Worm (Caenorhabditis elegans): ENCODE measurements around the gene W03G11.2.
A peak's percentile ranks its signal among the peaks of the same experiment; 100 is the strongest.

Gene W03G11.2

ce11 chrX:12108517-12109216, at the start of gene W03G11.2, which contains the start of gene lgc-13:
W03G11.2 (minus strand) TSS chrX:12108617.
lgc-13 (plus strand) TSS chrX:12109166.
- no peak for TF ChIP-seq nhr-179 (tag; optimal IDR thresholded peaks at IDR 0.05)

- TF ChIP-seq nhr-80 (tag; optimal IDR thresholded peaks at IDR 0.05): peak; percentile 9
- no peak for TF ChIP-seq ceh-27 (GFP tag; optimal IDR thresholded peaks at IDR 0.05)
Observed at ce11 chrX:12154055-12154898, 45.9 kb upstream of the W03G11.2 start, which contains the start of gene mfsd-11. mfsd-11 (minus strand) TSS chrX:12154105.

- TF ChIP-seq nhr-27 (tag; optimal IDR thresholded peaks at IDR 0.05) (no peak), atf-7 (tag; optimal IDR thresholded peaks at IDR 0.05) (no peak), T07F8.4 (tag; optimal IDR thresholded peaks at IDR 0.05) (no peak), F57C9.4 (tag; optimal IDR thresholded peaks at IDR 0.05) (no peak), ceh-58 (GFP tag; IDR thresholded peaks at IDR 0.05) (no peak), ZK185.1 (tag; optimal IDR thresholded peaks at IDR 0.05; ENCODE audit: poor library complexity, severe bottlenecking) (no peak), somi-1 (GFP tag; optimal IDR thresholded peaks at IDR 0.05) (no peak), madf-8 (GFP tag; conservative IDR thresholded peaks at IDR 0.05) (no peak), attf-3 (GFP tag; conservative IDR thresholded peaks at IDR 0.05) (no peak), aptf-3 (GFP tag; IDR thresholded peaks at IDR 0.05) (no peak), lin-35 (GFP tag; optimal IDR thresholded peaks at IDR 0.05) (no peak), attf-6 (GFP tag; IDR thresholded peaks at IDR 0.05) (no peak), ceh-27 (GFP tag; optimal IDR thresholded peaks at IDR 0.05) (no peak), nhr-120 (GFP tag; IDR thresholded peaks at IDR 0.05) (no peak), bed-1 (GFP tag; IDR thresholded peaks at IDR 0.05) (no peak)
Observed at ce11 chrX:12149638-12150137, 41.3 kb upstream of the W03G11.2 start, which contains the start of gene znf-474. znf-474 (plus strand) TSS chrX:12149924.

- peak; percentile 63 for TF ChIP-seq nhr-80 (tag; optimal IDR thresholded peaks at IDR 0.05)
- TF ChIP-seq F57C9.4 (tag; optimal IDR thresholded peaks at IDR 0.05): no peak
- TF ChIP-seq lin-40 (tag; optimal IDR thresholded peaks at IDR 0.05): no peak
- TF ChIP-seq bed-2 (GFP tag; IDR thresholded peaks at IDR 0.05): no peak
Observed at ce11 chrX:12146453-12147085, 38.2 kb upstream of the W03G11.2 start, which contains the start of gene pycr-1. pycr-1 (plus strand) TSS chrX:12146832.

ce11 chrX:12145919-12146318, 37.5 kb upstream of the W03G11.2 start:
- no peak for TF ChIP-seq madf-8 (GFP tag; conservative IDR thresholded peaks at IDR 0.05)
- TF ChIP-seq lin-35 (GFP tag; optimal IDR thresholded peaks at IDR 0.05): no peak
- TF ChIP-seq hrde-1 (tag; optimal IDR thresholded peaks at IDR 0.05; ENCODE audit: borderline replicate concordance): no peak
- TF ChIP-seq athp-1 (tag; optimal IDR thresholded peaks at IDR 0.05): no peak
- no peak for TF ChIP-seq repo-1 (tag; optimal IDR thresholded peaks at IDR 0.05)
- TF ChIP-seq B0261.1 (tag; optimal IDR thresholded peaks at IDR 0.05): no peak
- no peak for TF ChIP-seq unc-62 (GFP tag; optimal IDR thresholded peaks at IDR 0.05)
- no peak for TF ChIP-seq let-607 (tag; optimal IDR thresholded peaks at IDR 0.05)
- no peak for TF ChIP-seq hlh-12 (tag; optimal IDR thresholded peaks at IDR 0.05)
- TF ChIP-seq attf-3 (GFP tag; conservative IDR thresholded peaks at IDR 0.05): no peak
- TF ChIP-seq tbx-9 (tag; optimal IDR thresholded peaks at IDR 0.05; ENCODE audit: borderline replicate concordance): no peak
- no peak for TF ChIP-seq ZK185.1 (tag; optimal IDR thresholded peaks at IDR 0.05; ENCODE audit: poor library complexity, severe bottlenecking)
- no peak for TF ChIP-seq ztf-6 (GFP tag; IDR thresholded peaks at IDR 0.05)
- TF ChIP-seq F55B11.4 (tag; optimal IDR thresholded peaks at IDR 0.05; ENCODE audit: borderline replicate concordance, insufficient read depth): no peak

All from whole organism, young adult.